Fruit fly (Drosophila melanogaster): ENCODE measurements around the gene CG13021.

DNA sequence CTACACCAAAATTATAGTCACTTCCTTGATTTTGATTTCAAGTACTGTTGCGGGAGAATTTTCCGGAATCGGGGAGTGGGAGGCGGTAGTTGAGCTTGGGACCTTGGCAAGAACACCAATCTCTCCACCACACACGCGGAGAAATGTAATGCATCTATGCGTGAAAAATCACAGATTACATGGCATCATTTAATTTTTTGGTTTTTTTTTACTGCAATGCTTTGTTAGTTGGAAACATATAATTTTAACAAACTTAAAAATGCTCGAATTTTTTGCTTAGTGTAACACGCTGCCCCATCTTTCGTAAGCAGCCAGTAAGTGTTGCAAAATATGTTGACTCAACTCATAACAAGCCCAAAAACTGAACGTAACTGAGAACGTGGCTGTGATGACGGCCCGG is 34.5 kb downstream of the CG13021 start:
- no peak for TF ChIP-seq Hnf4 (GFP tag; optimal IDR thresholded peaks at IDR 0.05)
- TF ChIP-seq dl (GFP tag; optimal IDR thresholded peaks at IDR 0.05; ENCODE audit: insufficient read depth in 1 of 2, partially characterized antibody in 2 of 2): no peak
- no peak for TF ChIP-seq usp (GFP tag; optimal IDR thresholded peaks at IDR 0.05)
- no peak for TF ChIP-seq HLH106 (tag; optimal IDR thresholded peaks at IDR 0.05)
- TF ChIP-seq pan (optimal IDR thresholded peaks at IDR 0.05): no peak
- TF ChIP-seq Hr83 (GFP tag; optimal IDR thresholded peaks at IDR 0.05; ENCODE audit: poor library complexity, severe bottlenecking): no peak
- no peak for TF ChIP-seq lola (GFP tag; optimal IDR thresholded peaks at IDR 0.05)
- no peak for TF ChIP-seq Abd-B (GFP tag; optimal IDR thresholded peaks at IDR 0.05)

All from whole organism, wandering third instar larva.